Fruit fly (Drosophila melanogaster) Kc167 (cell line): ENCODE measurements around the gene CG31103.

ENCODE experiments used
- Myc ChIP-seq: fragments of >200 bp; optimal IDR thresholded peaks from 2 replicates; lab custom pipeline; 2017; ENCODE audit warnings: missing external identifiers
- h ChIP-seq: fragments of >200 bp; optimal IDR thresholded peaks from 3 replicates; lab custom pipeline; 2018; ENCODE audit warnings: missing external identifiers
- psq ChIP-seq: fragments of >200 bp; optimal IDR thresholded peaks from 2 replicates; lab custom pipeline; 2017; ENCODE audit warnings: missing external identifiers

dm6 chr3R:25245052-25245813 lies 26.1 kb downstream of the CG31103 start, which contains the start of gene bam:
- no peak for TF ChIP-seq h (lab: Kevin White, UChicago)
- TF ChIP-seq Myc (lab: Kevin White, UChicago), result no peak
- no peak for TF ChIP-seq psq
